Fruit fly (Drosophila melanogaster): ENCODE data around the gene Ada.

The Ada gene

dm6 chr3R:9057398-9058058, 7.5 kb upstream of the Ada start (continued):
- TF ChIP-seq btn (GFP tag; optimal IDR thresholded peaks at IDR 0.05): no peak
- no peak for TF ChIP-seq CG17328 (GFP tag; IDR thresholded peaks at IDR 0.05)
- TF ChIP-seq h (optimal IDR thresholded peaks at IDR 0.05): no peak
- TF ChIP-seq CG12769 (tag; optimal IDR thresholded peaks at IDR 0.05): peak; percentile 98
- peak; percentile 58 for TF ChIP-seq CG7786 (GFP tag; optimal IDR thresholded peaks at IDR 0.05)
- TF ChIP-seq YL-1 (GFP tag; optimal IDR thresholded peaks at IDR 0.05): peak; percentile 95
- peak; percentile 98 for TF ChIP-seq CG10209 (GFP tag; optimal IDR thresholded peaks at IDR 0.05)
- peak; percentile 95 for TF ChIP-seq Nf-YC (tag; optimal IDR thresholded peaks at IDR 0.05)
- peak; percentile 97 to 98 for TF ChIP-seq Trl (optimal IDR thresholded peaks at IDR 0.05)
- TF ChIP-seq Trl (GFP tag; optimal IDR thresholded peaks at IDR 0.05): peak; percentile 47
- peak; percentile 99 for TF ChIP-seq Sox102F (GFP tag; optimal IDR thresholded peaks at IDR 0.05)
- no peak for TF ChIP-seq crol (GFP tag; IDR thresholded peaks at IDR 0.05)
- TF ChIP-seq Atf3 (GFP tag; optimal IDR thresholded peaks at IDR 0.05): peak; percentile 56
- TF ChIP-seq CG4360 (GFP tag; IDR thresholded peaks at IDR 0.05): no peak
- TF ChIP-seq nau (GFP tag; optimal IDR thresholded peaks at IDR 0.05): peak; percentile 96
- TF ChIP-seq CG16779 (GFP tag; IDR thresholded peaks at IDR 0.05): no peak
- TF ChIP-seq HLH54F (GFP tag; optimal IDR thresholded peaks at IDR 0.05): peak; percentile 66
- TF ChIP-seq CG32767 (GFP tag; IDR thresholded peaks at IDR 0.05): no peak
- peak; percentile 98 for TF ChIP-seq CG8388 (GFP tag; optimal IDR thresholded peaks at IDR 0.05)
- TF ChIP-seq CG6854 (GFP tag; optimal IDR thresholded peaks at IDR 0.05): peak; percentile 98
- peak; percentile 77 for TF ChIP-seq Jarid2 (GFP tag; optimal IDR thresholded peaks at IDR 0.05)
- peak; percentile 95 for TF ChIP-seq CG6813 (GFP tag; optimal IDR thresholded peaks at IDR 0.05)
- TF ChIP-seq CG3995 (GFP tag; optimal IDR thresholded peaks at IDR 0.05): peak; percentile 81
- peak; percentile 70 for TF ChIP-seq Gug (GFP tag; IDR thresholded peaks at IDR 0.05)
- TF ChIP-seq lov (optimal IDR thresholded peaks at IDR 0.05): no peak
- no peak for TF ChIP-seq lov (GFP tag; IDR thresholded peaks at IDR 0.05)
- TF ChIP-seq CG15073 (GFP tag; optimal IDR thresholded peaks at IDR 0.05): no peak
- TF ChIP-seq cato (GFP tag; optimal IDR thresholded peaks at IDR 0.05; ENCODE audit: borderline replicate concordance): peak; percentile 86
- TF ChIP-seq oc (tag; optimal IDR thresholded peaks at IDR 0.05): peak; percentile 96
- peak; percentile 95 for TF ChIP-seq org-1 (GFP tag; optimal IDR thresholded peaks at IDR 0.05)
- no peak for TF ChIP-seq toy (GFP tag; IDR thresholded peaks at IDR 0.05)
- TF ChIP-seq bab2 (GFP tag; optimal IDR thresholded peaks at IDR 0.05): peak; percentile 64
- TF ChIP-seq zfh1 (GFP tag; IDR thresholded peaks at IDR 0.05): no peak
- TF ChIP-seq sisA (GFP tag; IDR thresholded peaks at IDR 0.05): no peak
- TF ChIP-seq ftz-f1 (GFP tag; optimal IDR thresholded peaks at IDR 0.05): peak; percentile 68
- peak in 1 of 2 experiments; percentile 99 for TF ChIP-seq Eip74EF (GFP tag; optimal IDR thresholded peaks at IDR 0.05)
- TF ChIP-seq vfl (GFP tag; optimal IDR thresholded peaks at IDR 0.05): peak; percentile 66
- peak; percentile 29 for TF ChIP-seq Elba2 (GFP tag; optimal IDR thresholded peaks at IDR 0.05)
- no peak for TF ChIP-seq gfzf (GFP tag; optimal IDR thresholded peaks at IDR 0.05)
- TF ChIP-seq CG5180 (GFP tag; optimal IDR thresholded peaks at IDR 0.05): peak; percentile 92
- no peak for TF ChIP-seq wor (GFP tag; IDR thresholded peaks at IDR 0.05)
- no peak for TF ChIP-seq cad (GFP tag; optimal IDR thresholded peaks at IDR 0.05)
- no peak for TF ChIP-seq dysf (GFP tag; IDR thresholded peaks at IDR 0.05)
- TF ChIP-seq CG12071 (GFP tag; optimal IDR thresholded peaks at IDR 0.05): peak; percentile 88
- TF ChIP-seq CG8290 (GFP tag; optimal IDR thresholded peaks at IDR 0.05): peak; percentile 93
- TF ChIP-seq CG8290 (tag; optimal IDR thresholded peaks at IDR 0.05): peak; percentile 74 to 98
- no peak for TF ChIP-seq ranshi (GFP tag; IDR thresholded peaks at IDR 0.05)
- TF ChIP-seq vnd (GFP tag; IDR thresholded peaks at IDR 0.05; ENCODE audit: partially characterized antibody): no peak
- TF ChIP-seq Meics (GFP tag; optimal IDR thresholded peaks at IDR 0.05): peak; percentile 99
- no peak for TF ChIP-seq Scr (GFP tag; IDR thresholded peaks at IDR 0.05; ENCODE audit: partially characterized antibody)
- TF ChIP-seq D (optimal IDR thresholded peaks at IDR 0.05): no peak
- TF ChIP-seq D (GFP tag; optimal IDR thresholded peaks at IDR 0.05): peak; percentile 95
